Worm (Caenorhabditis elegans) whole organism, L1 larva: ENCODE results near the gene C27D9.2.

Experiments
- C34B4.2 ChIP-seq: sonication (generic microtip); optimal IDR thresholded peaks from 2 replicates; lab custom pipeline; 2017; ENCODE audit warnings: mild to moderate bottlenecking, missing genetic modification characterization, missing compliant biosample characterization
- aly-2 ChIP-seq: fragments of 150-350 bp; optimal IDR thresholded peaks from 2 replicates; lab custom pipeline; 2014; ENCODE audit warnings: missing biosample characterization, missing genetic modification characterization
- ama-1 ChIP-seq: fragments of 150-350 bp; optimal IDR thresholded peaks from 2 replicates; lab custom pipeline; 2014
- ceh-63 ChIP-seq: fragments of 200-800 bp; sonication (Bioruptor generic); optimal IDR thresholded peaks from 2 replicates; lab custom pipeline; 2018; ENCODE audit warnings: mild to moderate bottlenecking, missing genetic modification characterization, missing compliant biosample characterization
- ceh-90 ChIP-seq: sonication (generic microtip); optimal IDR thresholded peaks from 2 replicates; lab custom pipeline; 2016; ENCODE audit warnings: missing genetic modification characterization, missing compliant biosample characterization
- dsc-1 ChIP-seq: sonication (generic microtip); optimal IDR thresholded peaks from 2 replicates; lab custom pipeline; 2016; ENCODE audit warnings: mild to moderate bottlenecking, missing genetic modification characterization, missing compliant biosample characterization
- efl-1 ChIP-seq, 4 experiments: fragments of 150-350 bp; optimal IDR thresholded peaks in 3 of 4; peaks in 1 of 4; 1 replicate in 1 of 4; 2 replicates in 3 of 4; lab custom pipeline; 2014; ENCODE audit warnings: missing biosample characterization in 2 of 4, missing genetic modification characterization in 2 of 4, missing genetic modification reagents in 2 of 4
- efl-3 ChIP-seq: fragments of 200-800 bp; sonication (Bioruptor generic); optimal IDR thresholded peaks from 2 replicates; lab custom pipeline; 2018; ENCODE audit warnings: mild to moderate bottlenecking, missing genetic modification characterization, missing compliant biosample characterization
- fkh-4 ChIP-seq: sonication (generic microtip); optimal IDR thresholded peaks from 2 replicates; lab custom pipeline; 2016; ENCODE audit warnings: missing compliant biosample characterization, missing genetic modification characterization, borderline replicate concordance
- fkh-8 ChIP-seq: sonication (generic microtip); optimal IDR thresholded peaks from 2 replicates; lab custom pipeline; 2016; ENCODE audit warnings: mild to moderate bottlenecking, missing genetic modification characterization, missing compliant biosample characterization
- grh-1 ChIP-seq: fragments of 200-800 bp; sonication (Bioruptor generic); IDR thresholded peaks from 2 replicates; pipeline ENCODE4 v1.3.6; 2022; ENCODE audit warnings: missing genetic modification reagents, missing genetic modification characterization, missing compliant biosample characterization
- hlh-17 ChIP-seq: fragments of 200-800 bp; sonication (Bioruptor generic); optimal IDR thresholded peaks from 2 replicates; lab custom pipeline; 2018; ENCODE audit warnings: missing genetic modification characterization, mild to moderate bottlenecking, missing compliant biosample characterization, moderate library complexity, borderline replicate concordance
- hpl-2 ChIP-seq: fragments of 150-350 bp; optimal IDR thresholded peaks from 2 replicates; lab custom pipeline; 2014; ENCODE audit warnings: missing biosample characterization, missing genetic modification reagents, missing genetic modification characterization
- irx-1 ChIP-seq: sonication (generic microtip); optimal IDR thresholded peaks from 2 replicates; lab custom pipeline; 2016; ENCODE audit warnings: missing genetic modification characterization, missing compliant biosample characterization
- isw-1 ChIP-seq: fragments of 200-800 bp; sonication (Bioruptor generic); IDR thresholded peaks from 2 replicates; pipeline ENCODE4 v1.3.6; 2022; ENCODE audit warnings: missing genetic modification characterization, missing compliant biosample characterization
- jun-1 ChIP-seq: fragments of 150-350 bp; optimal IDR thresholded peaks from 2 replicates; lab custom pipeline; 2014; ENCODE audit warnings: missing biosample characterization, missing genetic modification reagents, missing genetic modification characterization
- lin-13 ChIP-seq: fragments of 150-350 bp; optimal IDR thresholded peaks from 2 replicates; lab custom pipeline; 2014; ENCODE audit warnings: missing biosample characterization, missing genetic modification reagents, missing genetic modification characterization
- lin-35 ChIP-seq, 2 experiments: fragments of 150-350 bp; optimal IDR thresholded peaks; 2 replicates each; lab custom pipeline; 2014; ENCODE audit warnings: missing biosample characterization in 2 of 2, missing genetic modification characterization in 2 of 2, missing genetic modification reagents in 2 of 2
- lin-39 ChIP-seq: fragments of 150-350 bp; optimal IDR thresholded peaks from 2 replicates; lab custom pipeline; 2014; ENCODE audit warnings: missing biosample characterization, missing genetic modification reagents, missing genetic modification characterization
- lsy-2 ChIP-seq, 2 experiments: fragments of 150-350 bp; optimal IDR thresholded peaks; 2 replicates each; lab custom pipeline; 2014; ENCODE audit warnings: missing biosample characterization in 2 of 2, missing genetic modification characterization in 2 of 2
- mdl-1 ChIP-seq, 2 experiments: fragments of 150-350 bp; optimal IDR thresholded peaks; 2 replicates each; lab custom pipeline; 2014 to 2017; ENCODE audit warnings: missing biosample characterization in 2 of 2, missing genetic modification characterization in 2 of 2, inconsistent platforms in 1 of 2
- mef-2 ChIP-seq: fragments of 150-350 bp; optimal IDR thresholded peaks from 2 replicates; lab custom pipeline; 2014; ENCODE audit warnings: missing biosample characterization, missing genetic modification characterization
- nhr-11 ChIP-seq: fragments of 150-350 bp; optimal IDR thresholded peaks from 2 replicates; lab custom pipeline; 2014; ENCODE audit warnings: missing biosample characterization, missing genetic modification characterization
- nhr-12 ChIP-seq: sonication (generic microtip); optimal IDR thresholded peaks from 2 replicates; lab custom pipeline; 2017; ENCODE audit warnings: missing biosample characterization, missing genetic modification characterization
- nhr-19 ChIP-seq: fragments of 200-800 bp; sonication (Bioruptor generic); conservative IDR thresholded peaks from 2 replicates; pipeline ENCODE4 v1.3.6; 2022; ENCODE audit warnings: missing genetic modification characterization, missing compliant biosample characterization
- nhr-47 ChIP-seq: sonication (generic microtip); optimal IDR thresholded peaks from 2 replicates; lab custom pipeline; 2016; ENCODE audit warnings: mild to moderate bottlenecking, missing genetic modification characterization, moderate library complexity, missing compliant biosample characterization
- nhr-77 ChIP-seq: fragments of 150-350 bp; optimal IDR thresholded peaks from 2 replicates; lab custom pipeline; 2014; ENCODE audit warnings: missing biosample characterization, missing genetic modification characterization
- nhr-85 ChIP-seq: sonication (generic microtip); peaks from one replicate; lab custom pipeline; 2016; ENCODE audit warnings: missing genetic modification characterization, inconsistent platforms, missing compliant biosample characterization
- pax-3 ChIP-seq: fragments of 200-800 bp; sonication (Bioruptor generic); optimal IDR thresholded peaks from 2 replicates; lab custom pipeline; 2018; ENCODE audit warnings: mild to moderate bottlenecking, missing genetic modification characterization, moderate library complexity, missing compliant biosample characterization
- pqm-1 ChIP-seq: sonication (generic microtip); optimal IDR thresholded peaks from 3 replicates; lab custom pipeline; 2017; ENCODE audit warnings: missing biosample characterization, missing genetic modification characterization
- skn-1 ChIP-seq: fragments of 150-350 bp; optimal IDR thresholded peaks from 2 replicates; lab custom pipeline; 2014; ENCODE audit warnings: missing biosample characterization, missing genetic modification characterization
- snu-23 ChIP-seq: sonication (generic microtip); optimal IDR thresholded peaks from 2 replicates; lab custom pipeline; 2016; ENCODE audit warnings: missing genetic modification characterization, missing compliant biosample characterization
- sox-4 ChIP-seq: sonication (generic microtip); optimal IDR thresholded peaks from 2 replicates; lab custom pipeline; 2016; ENCODE audit warnings: missing genetic modification characterization, missing compliant biosample characterization
- sptf-1 ChIP-seq: fragments of 150-350 bp; optimal IDR thresholded peaks from 2 replicates; lab custom pipeline; 2014; ENCODE audit warnings: missing biosample characterization, missing genetic modification characterization
- tlp-1 ChIP-seq: fragments of 150-350 bp; optimal IDR thresholded peaks from 2 replicates; lab custom pipeline; 2014; ENCODE audit warnings: missing biosample characterization, missing genetic modification characterization
- unc-30 ChIP-seq: sonication (generic microtip); optimal IDR thresholded peaks from 2 replicates; lab custom pipeline; 2017; ENCODE audit warnings: missing biosample characterization, missing genetic modification characterization
- zip-4 ChIP-seq: fragments of 200-800 bp; sonication (Bioruptor generic); optimal IDR thresholded peaks from 2 replicates; lab custom pipeline; 2018; ENCODE audit warnings: mild to moderate bottlenecking, missing genetic modification characterization, moderate library complexity, missing compliant biosample characterization

C27D9.2 gene

DNA sequence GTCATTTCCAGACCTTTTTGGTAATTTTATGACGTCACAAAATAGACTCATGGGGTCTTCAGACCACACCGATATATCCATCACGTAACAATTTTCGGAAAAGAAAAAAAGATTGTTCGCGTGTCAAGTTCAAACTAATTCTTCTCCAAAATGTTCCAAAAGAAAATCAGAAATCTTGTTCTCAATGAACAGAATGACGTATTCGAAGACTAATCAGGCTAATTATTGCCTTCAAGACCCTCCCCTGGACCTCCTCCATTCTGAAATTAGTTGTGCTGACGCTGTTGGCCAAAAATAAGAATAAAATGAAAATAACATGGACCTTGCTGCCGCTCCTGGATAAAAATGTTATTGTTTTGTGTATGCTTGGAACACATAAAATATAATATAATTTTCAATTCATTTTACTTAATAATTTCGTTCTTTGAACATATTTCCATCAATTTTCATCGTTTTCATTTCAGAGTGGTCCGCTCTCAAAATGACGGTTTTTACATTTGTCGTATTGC is 33.2 kb upstream of the C27D9.2 start, which contains the start of gene F26G1.15:
F26G1.15 (plus strand) TSS at position 459 of the 509 bp plus-strand sequence.
- no peak for TF ChIP-seq isw-1
- TF ChIP-seq efl-1 (optimal IDR thresholded peaks at IDR 0.05; lab: Kevin White, UChicago): no peak
- peak in 1 of 2 experiments; percentile 53 for TF ChIP-seq efl-1 (GFP tag; optimal IDR thresholded peaks at IDR 0.05 in 1 of 2; lab: Kevin White, UChicago)
- TF ChIP-seq, all 84 proteins: peak for 1

DNA sequence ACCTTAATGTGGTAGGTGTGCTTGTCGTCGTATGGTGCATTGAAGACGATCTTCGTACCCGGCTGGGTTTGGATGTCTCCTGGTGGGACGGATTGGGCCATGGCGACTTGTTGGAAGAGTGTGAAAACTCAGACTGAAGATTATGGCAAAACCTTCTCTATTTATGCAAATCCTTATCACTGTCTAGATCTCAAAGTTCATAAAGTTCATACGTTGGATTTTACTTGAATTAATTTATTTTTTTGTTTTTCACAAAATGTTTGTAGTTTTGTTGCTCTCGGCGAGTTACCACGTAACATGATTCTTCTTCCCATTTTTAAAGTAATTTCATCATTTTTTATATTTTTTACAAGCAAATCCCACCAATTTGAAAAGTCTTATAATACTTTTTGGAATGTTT is 29.5 kb upstream of the C27D9.2 start, which contains the start of gene msp-3:
msp-3 (minus strand) TSS at position 101 of the 400 bp plus-strand sequence.
- no peak for TF ChIP-seq pax-3 (tag; lab: Kevin White, UChicago)
- no peak for TF ChIP-seq nhr-11 (tag; lab: Kevin White, UChicago)
- no peak for TF ChIP-seq ceh-63 (GFP tag; lab: Kevin White, UChicago)
- no peak for TF ChIP-seq fkh-4 (tag; lab: Kevin White, UChicago)
- TF ChIP-seq nhr-77 (tag; lab: Kevin White, UChicago): no peak
- TF ChIP-seq lin-39: no peak
- TF ChIP-seq dsc-1 (tag; lab: Kevin White, UChicago): no peak
- no peak for TF ChIP-seq mdl-1 (tag; optimal IDR thresholded peaks at IDR 0.05; lab: Kevin White, UChicago)
- no peak for TF ChIP-seq nhr-47
- TF ChIP-seq isw-1: no peak
- no peak for TF ChIP-seq tlp-1 (tag; lab: Kevin White, UChicago)
- no peak for TF ChIP-seq C34B4.2 (tag; lab: Kevin White, UChicago)
- no peak for TF ChIP-seq nhr-19 (GFP tag; lab: Robert Waterston, UW)
- no peak for TF ChIP-seq hpl-2 (GFP tag; lab: Kevin White, UChicago)
- no peak for TF ChIP-seq sox-4 (tag; lab: Kevin White, UChicago)
- TF ChIP-seq nhr-12 (tag; lab: Kevin White, UChicago): no peak
- TF ChIP-seq unc-30: no peak
- TF ChIP-seq efl-3: no peak

DNA sequence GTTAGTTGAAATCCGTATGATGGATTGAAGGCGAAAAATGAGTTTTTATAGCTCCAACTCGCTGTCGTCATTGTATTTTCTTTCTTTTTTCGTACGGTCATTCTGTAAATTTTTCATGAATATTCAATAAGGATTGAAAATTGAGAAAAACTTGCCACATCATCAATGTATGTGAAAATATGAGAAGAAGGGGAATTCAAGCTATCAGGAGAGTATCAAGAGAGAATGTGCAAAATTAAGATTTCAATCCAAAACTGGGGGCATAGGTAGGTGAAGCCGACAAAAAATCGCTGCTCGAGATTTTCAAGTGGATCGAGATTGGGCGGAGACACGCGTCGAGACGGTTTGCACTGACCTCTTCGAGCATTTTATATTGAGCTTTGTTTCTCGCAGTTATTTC is 27.8 kb upstream of the C27D9.2 start, which contains the start of gene nep-12:
nep-12 (minus strand) TSS at position 101 of the 400 bp plus-strand sequence.
- TF ChIP-seq irx-1 (tag; lab: Kevin White, UChicago): no peak
- no peak for TF ChIP-seq ama-1 (lab: Kevin White, UChicago)
- no peak for TF ChIP-seq fkh-8
- no peak for TF ChIP-seq C34B4.2 (tag; lab: Kevin White, UChicago)
- no peak for TF ChIP-seq zip-4
- no peak for TF ChIP-seq aly-2
- no peak for TF ChIP-seq hlh-17 (GFP tag; lab: Kevin White, UChicago)
- TF ChIP-seq dsc-1 (tag; lab: Kevin White, UChicago): no peak
- no peak for TF ChIP-seq lin-35 (GFP tag; optimal IDR thresholded peaks at IDR 0.05; lab: Kevin White, UChicago)
- no peak for TF ChIP-seq snu-23 (GFP tag; lab: Kevin White, UChicago)
- TF ChIP-seq grh-1: no peak
- no peak for TF ChIP-seq sptf-1 (tag; lab: Kevin White, UChicago)
- TF ChIP-seq skn-1: no peak
- TF ChIP-seq mef-2 (tag; lab: Kevin White, UChicago): no peak
- no peak for TF ChIP-seq tlp-1 (tag; lab: Kevin White, UChicago)
- TF ChIP-seq jun-1 (tag; lab: Kevin White, UChicago): no peak
- TF ChIP-seq pqm-1 (tag; lab: Kevin White, UChicago): no peak
- no peak for TF ChIP-seq ceh-90 (tag; lab: Kevin White, UChicago)
- no peak for TF ChIP-seq lsy-2 (tag; optimal IDR thresholded peaks at IDR 0.05; lab: Kevin White, UChicago)
- no peak for TF ChIP-seq lin-13 (GFP tag; lab: Kevin White, UChicago)

DNA sequence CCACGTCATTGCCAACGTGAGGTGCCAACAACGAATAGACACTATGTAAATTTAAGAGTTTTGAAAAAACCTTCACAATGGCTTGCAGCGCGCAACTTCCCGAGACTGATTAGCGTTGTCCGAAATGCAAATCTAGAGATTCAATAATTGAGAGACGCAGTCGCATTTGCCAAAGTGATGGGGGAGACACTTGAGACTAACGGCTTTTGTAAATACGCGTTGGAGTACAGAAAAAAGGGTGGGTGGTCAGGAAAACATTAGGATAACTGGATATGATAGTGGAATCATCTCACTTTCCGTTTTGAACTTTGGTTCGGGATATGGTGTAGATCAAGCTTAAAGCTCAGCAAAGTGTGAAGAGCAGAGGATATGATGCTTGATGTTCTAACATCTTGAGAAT is 23.1 kb upstream of the C27D9.2 start:
- TF ChIP-seq efl-1 (optimal IDR thresholded peaks at IDR 0.05; lab: Kevin White, UChicago) (no peak), efl-1 (GFP tag; optimal IDR thresholded peaks at IDR 0.05 in 1 of 2; lab: Kevin White, UChicago) (peak in 1 of 2 experiments; percentile 66), nhr-85 (no peak)
